Fruit fly (Drosophila melanogaster) whole organism, embryonic: ENCODE results near the gene vib.
A peak's percentile ranks its signal among the peaks of the same experiment; 100 is the strongest.

Experiments
- Asciz ChIP-seq: fragments of 200-800 bp; sonication (Bioruptor generic); optimal IDR thresholded peaks from 2 replicates; lab custom pipeline; 2017; ENCODE audit warnings: missing biosample characterization, mild to moderate bottlenecking, missing genetic modification characterization, missing genetic modification reagents
- CG10959 ChIP-seq: fragments of 200-800 bp; sonication (Bioruptor generic); IDR thresholded peaks from 2 replicates; pipeline ENCODE4 v1.3.6; 2022; ENCODE audit warnings: missing biosample characterization, missing genetic modification characterization
- CG11504 ChIP-seq: fragments of 200-800 bp; sonication (Bioruptor generic); optimal IDR thresholded peaks from 3 replicates; lab custom pipeline; 2019; ENCODE audit warnings: missing biosample characterization, mild to moderate bottlenecking, missing genetic modification characterization, moderate library complexity
- CG12071 ChIP-seq: fragments of 200-800 bp; sonication (Bioruptor generic); optimal IDR thresholded peaks from 3 replicates; lab custom pipeline; 2018; ENCODE audit warnings: missing biosample characterization, mild to moderate bottlenecking, missing genetic modification characterization
- CG12236 ChIP-seq: fragments of 200-800 bp; sonication (Bioruptor generic); optimal IDR thresholded peaks from 2 replicates; lab custom pipeline; 2016; ENCODE audit warnings: missing biosample characterization, missing genetic modification characterization
- CG13123 ChIP-seq: fragments of 200-800 bp; sonication (Bioruptor generic); optimal IDR thresholded peaks from 2 replicates; lab custom pipeline; 2016; ENCODE audit warnings: missing biosample characterization, missing genetic modification characterization
- CG13424 ChIP-seq: fragments of 200-800 bp; sonication (Bioruptor generic); optimal IDR thresholded peaks from 2 replicates; lab custom pipeline; 2019; ENCODE audit warnings: missing biosample characterization, mild to moderate bottlenecking, missing genetic modification characterization, moderate library complexity
- CG13624 ChIP-seq: fragments of 200-800 bp; sonication (Bioruptor generic); optimal IDR thresholded peaks from 2 replicates; lab custom pipeline; 2016; ENCODE audit warnings: missing biosample characterization, missing genetic modification characterization
- CG14860 ChIP-seq: fragments of 200-800 bp; sonication (Bioruptor generic); IDR thresholded peaks from 3 replicates; pipeline ENCODE4 v1.3.6; 2022; ENCODE audit warnings: missing biosample characterization, missing genetic modification characterization; ENCODE audit not compliant: partially characterized antibody
- CG1647 ChIP-seq: fragments of 200-800 bp; sonication (Bioruptor generic); optimal IDR thresholded peaks from 3 replicates; lab custom pipeline; 2016; ENCODE audit warnings: missing biosample characterization, missing genetic modification characterization
- CG16815 ChIP-seq: fragments of 200-800 bp; sonication (Bioruptor generic); optimal IDR thresholded peaks from 3 replicates; lab custom pipeline; 2017; ENCODE audit warnings: missing biosample characterization, mild to moderate bottlenecking, missing genetic modification characterization
- CG17328 ChIP-seq: fragments of 200-800 bp; sonication (Bioruptor generic); IDR thresholded peaks from 2 replicates; pipeline ENCODE4 v1.3.6; 2022; ENCODE audit warnings: missing biosample characterization, missing genetic modification characterization
- CG17912 ChIP-seq: fragments of 200-800 bp; sonication (Bioruptor generic); optimal IDR thresholded peaks from 2 replicates; lab custom pipeline; 2018; ENCODE audit warnings: missing biosample characterization, mild to moderate bottlenecking, missing genetic modification characterization
- CG2678 ChIP-seq: fragments of 200-800 bp; sonication (Bioruptor generic); optimal IDR thresholded peaks from 3 replicates; lab custom pipeline; 2019; ENCODE audit warnings: missing biosample characterization, mild to moderate bottlenecking, missing genetic modification characterization, moderate library complexity
- CG2712 ChIP-seq: fragments of 200-800 bp; optimal IDR thresholded peaks from 3 replicates; lab custom pipeline; 2019; ENCODE audit warnings: missing biosample characterization, mild to moderate bottlenecking, missing genetic modification characterization, moderate library complexity
- CG32772 ChIP-seq: fragments of 200-800 bp; sonication (Bioruptor generic); IDR thresholded peaks from 2 replicates; pipeline ENCODE4 v1.3.6; 2022; ENCODE audit warnings: missing biosample characterization, missing genetic modification characterization
- CG3726 ChIP-seq: fragments of 200-800 bp; sonication (Bioruptor generic); IDR thresholded peaks from 3 replicates; pipeline ENCODE4, ENCODE4 v1.3.6; 2022; ENCODE audit warnings: missing biosample characterization, missing genetic modification characterization
- CG5245 ChIP-seq: fragments of 200-800 bp; sonication (Bioruptor generic); optimal IDR thresholded peaks from 3 replicates; lab custom pipeline; 2016; ENCODE audit warnings: missing biosample characterization, missing genetic modification characterization
- CG8089 ChIP-seq: fragments of 200-800 bp; sonication (Bioruptor generic); optimal IDR thresholded peaks from 3 replicates; lab custom pipeline; 2016; ENCODE audit warnings: missing biosample characterization, missing genetic modification characterization
- CG8924 ChIP-seq: fragments of 200-800 bp; optimal IDR thresholded peaks from 3 replicates; lab custom pipeline; 2019; ENCODE audit warnings: missing biosample characterization, mild to moderate bottlenecking, missing genetic modification characterization, moderate library complexity
- CkIIα-i1 ChIP-seq: fragments of 200-800 bp; sonication (Bioruptor generic); IDR thresholded peaks from 2 replicates; pipeline ENCODE4 v1.3.6; 2022; ENCODE audit warnings: missing biosample characterization, missing genetic modification characterization
- D ChIP-seq, 2 experiments: fragments of 200-800 bp in 1 of 2; fragments of >200 bp in 1 of 2; sonication (Bioruptor generic) in 1 of 2; optimal IDR thresholded peaks; 2 replicates in 1 of 2; 3 replicates in 1 of 2; lab custom pipeline; 2017; ENCODE audit warnings: mild to moderate bottlenecking in 1 of 2, missing biosample characterization in 1 of 2, missing genetic modification characterization in 1 of 2, missing genetic modification reagents in 1 of 2
- D19B ChIP-seq: fragments of 200-800 bp; sonication (Bioruptor generic); optimal IDR thresholded peaks from 2 replicates; lab custom pipeline; 2017; ENCODE audit warnings: missing biosample characterization, mild to moderate bottlenecking, missing genetic modification characterization
- Eip74EF ChIP-seq, 2 experiments: fragments of 200-800 bp in 1 of 2; fragments of >200 bp in 1 of 2; sonication (Bioruptor generic) in 1 of 2; optimal IDR thresholded peaks; 2 replicates each; lab custom pipeline; 2017 to 2019; ENCODE audit warnings: missing biosample characterization in 2 of 2, missing genetic modification characterization in 2 of 2, mild to moderate bottlenecking in 1 of 2, moderate library complexity in 1 of 2
- Fer1 ChIP-seq: fragments of 200-800 bp; sonication (Bioruptor generic); optimal IDR thresholded peaks from 2 replicates; lab custom pipeline; 2017; ENCODE audit warnings: missing biosample characterization, mild to moderate bottlenecking, missing genetic modification characterization
- Fer3 ChIP-seq: fragments of 200-800 bp; sonication (Bioruptor generic); optimal IDR thresholded peaks from 2 replicates; lab custom pipeline; 2018; ENCODE audit warnings: missing biosample characterization, mild to moderate bottlenecking, missing genetic modification characterization, moderate library complexity
- Gsc ChIP-seq: fragments of 200-800 bp; sonication (Bioruptor generic); IDR thresholded peaks from 2 replicates; pipeline ENCODE4 v1.3.6; 2022; ENCODE audit warnings: missing biosample characterization, missing genetic modification characterization
- H15 ChIP-seq: fragments of 200-800 bp; sonication (Bioruptor generic); IDR thresholded peaks from 3 replicates; pipeline ENCODE4 v1.3.6; 2022; ENCODE audit warnings: missing biosample characterization, missing genetic modification characterization
- HLH54F ChIP-seq: fragments of 200-800 bp; sonication (Bioruptor generic); optimal IDR thresholded peaks from 3 replicates; lab custom pipeline; 2016; ENCODE audit warnings: missing biosample characterization, missing genetic modification characterization
- Mes4 ChIP-seq: fragments of 200-800 bp; sonication (Bioruptor generic); optimal IDR thresholded peaks from 2 replicates; lab custom pipeline; 2016; ENCODE audit warnings: missing biosample characterization, missing genetic modification characterization
- Six4 ChIP-seq: fragments of 200-800 bp; sonication (Bioruptor generic); optimal IDR thresholded peaks from 2 replicates; lab custom pipeline; 2016; ENCODE audit warnings: missing biosample characterization, missing genetic modification characterization
- Spps ChIP-seq: fragments of 200-800 bp; sonication (Bioruptor generic); optimal IDR thresholded peaks from 2 replicates; lab custom pipeline; 2018; ENCODE audit warnings: missing biosample characterization, mild to moderate bottlenecking, missing genetic modification characterization
- Xrp1 ChIP-seq: fragments of 200-800 bp; sonication (Bioruptor generic); IDR thresholded peaks from 2 replicates; pipeline ENCODE4 v1.3.6; 2022; ENCODE audit warnings: missing biosample characterization, missing genetic modification characterization
- ab ChIP-seq: fragments of 200-800 bp; sonication (Bioruptor generic); optimal IDR thresholded peaks from 2 replicates; lab custom pipeline; 2016; ENCODE audit warnings: missing biosample characterization, missing genetic modification characterization
- ato ChIP-seq: fragments of 200-800 bp; sonication (Bioruptor generic); IDR thresholded peaks from 2 replicates; pipeline ENCODE4 v1.3.6; 2022; ENCODE audit warnings: missing biosample characterization, missing genetic modification characterization; ENCODE audit not compliant: partially characterized antibody
- bab2 ChIP-seq: fragments of 200-800 bp; sonication (Bioruptor generic); optimal IDR thresholded peaks from 2 replicates; lab custom pipeline; 2016; ENCODE audit warnings: missing biosample characterization, missing genetic modification characterization
- cwo ChIP-seq: fragments of 200-800 bp; sonication (Bioruptor generic); optimal IDR thresholded peaks from 3 replicates; lab custom pipeline; 2017; ENCODE audit warnings: missing biosample characterization, missing genetic modification characterization, mild to moderate bottlenecking, moderate library complexity, missing genetic modification reagents
- dati ChIP-seq: fragments of 200-800 bp; sonication (Bioruptor generic); IDR thresholded peaks from 2 replicates; pipeline ENCODE4 v1.3.6; 2022; ENCODE audit warnings: missing biosample characterization, missing genetic modification characterization
- dmrt11E ChIP-seq: fragments of 200-800 bp; sonication (Bioruptor generic); optimal IDR thresholded peaks from 3 replicates; lab custom pipeline; 2018; ENCODE audit warnings: missing biosample characterization, mild to moderate bottlenecking, missing genetic modification characterization, moderate library complexity
- exex ChIP-seq: fragments of 200-800 bp; sonication (Bioruptor generic); optimal IDR thresholded peaks from 4 replicates; lab custom pipeline; 2018; ENCODE audit warnings: missing biosample characterization, mild to moderate bottlenecking, missing genetic modification characterization, moderate library complexity
- gcm2 ChIP-seq: fragments of 200-800 bp; sonication (Bioruptor generic); optimal IDR thresholded peaks from 2 replicates; lab custom pipeline; 2016; ENCODE audit warnings: missing biosample characterization, missing genetic modification characterization
- lola ChIP-seq, 3 experiments: fragments of >200 bp in 2 of 3; fragments of 200-800 bp in 1 of 3; sonication (Bioruptor generic) in 1 of 3; optimal IDR thresholded peaks; 2 replicates each; lab custom pipeline; 2017 to 2019; ENCODE audit warnings: missing biosample characterization in 3 of 3, missing genetic modification characterization in 3 of 3, mild to moderate bottlenecking in 1 of 3, moderate library complexity in 1 of 3
- oc ChIP-seq: fragments of 200-800 bp; sonication (Bioruptor generic); optimal IDR thresholded peaks from 2 replicates; lab custom pipeline; 2018; ENCODE audit warnings: missing biosample characterization, mild to moderate bottlenecking, missing genetic modification characterization, moderate library complexity
- peb ChIP-seq: fragments of 200-800 bp; sonication (Bioruptor generic); IDR thresholded peaks from 2 replicates; pipeline ENCODE4 v1.3.6; 2022; ENCODE audit warnings: missing biosample characterization, missing genetic modification characterization
- psq ChIP-seq: fragments of 200-800 bp; sonication (Bioruptor generic); optimal IDR thresholded peaks from 2 replicates; lab custom pipeline; 2017; ENCODE audit warnings: missing biosample characterization, missing genetic modification characterization
- ro ChIP-seq: fragments of 200-800 bp; sonication (Bioruptor generic); IDR thresholded peaks from 2 replicates; pipeline ENCODE4 v1.3.6; 2022; ENCODE audit warnings: missing biosample characterization, missing genetic modification characterization
- stwl ChIP-seq: fragments of 200-800 bp; sonication (Bioruptor generic); optimal IDR thresholded peaks from 3 replicates; lab custom pipeline; 2018; ENCODE audit warnings: missing biosample characterization, mild to moderate bottlenecking, missing genetic modification characterization, moderate library complexity
- vvl ChIP-seq: fragments of 200-800 bp; sonication (Bioruptor generic); IDR thresholded peaks from 2 replicates; pipeline ENCODE4 v1.3.6; 2022; ENCODE audit warnings: missing biosample characterization, missing genetic modification characterization
- zfh2 ChIP-seq: fragments of 200-800 bp; sonication (Bioruptor generic); optimal IDR thresholded peaks from 2 replicates; lab custom pipeline; 2016; ENCODE audit warnings: missing biosample characterization, missing genetic modification characterization

vib gene

dm6 chr3R:19226137-19226873 lies at the start of gene vib (continued):
- TF ChIP-seq stwl (peak; percentile 95), ato (GFP tag; lab: Robert Waterston, UW) (peak; percentile 96), zfh2 (GFP tag; lab: Kevin White, UChicago) (peak; percentile 30), CG3726 (GFP tag; lab: Robert Waterston, UW) (no peak), Gsc (no peak), CG13624 (GFP tag; lab: Kevin White, UChicago) (peak; percentile 14), Spps (tag; lab: Kevin White, UChicago) (peak; percentile 2), CG14860 (GFP tag; lab: Robert Waterston, UW) (peak; percentile 89), CG16815 (GFP tag; lab: Kevin White, UChicago) (no peak), CG2712 (peak; percentile 79), CG5245 (GFP tag; lab: Kevin White, UChicago) (no peak), HLH54F (peak; percentile 10), CG1647 (GFP tag; lab: Kevin White, UChicago) (peak; percentile 19), CkIIα-i1 (GFP tag; lab: Robert Waterston, UW) (no peak), dmrt11E (tag; lab: Kevin White, UChicago) (peak; percentile 29), ab (no peak), bab2 (no peak), CG2678 (tag; lab: Kevin White, UChicago) (peak; percentile 72), Xrp1 (GFP tag; lab: Robert Waterston, UW) (peak; percentile 73), gcm2 (GFP tag; lab: Kevin White, UChicago) (no peak), CG12236 (no peak), ro (GFP tag; lab: Robert Waterston, UW) (no peak), Asciz (no peak), Fer1 (GFP tag; lab: Kevin White, UChicago) (peak; percentile 67), exex (no peak), CG12071 (no peak), CG10959 (GFP tag; lab: Robert Waterston, UW) (no peak), CG13123 (no peak), Six4 (peak; percentile 19), CG11504 (tag; lab: Kevin White, UChicago) (peak; percentile 67), CG32772 (GFP tag; lab: Robert Waterston, UW) (no peak), peb (GFP tag; lab: Robert Waterston, UW) (peak; percentile 12; the same call in 1 of the 2 replicates), H15 (GFP tag; lab: Robert Waterston, UW) (0 out of 3 replicates have a peak, but pooled peaks have one; percentile 35), CG8089 (GFP tag; lab: Kevin White, UChicago) (no peak), CG17328 (GFP tag; lab: Robert Waterston, UW) (peak; percentile 53), D19B (no peak), CG17912 (GFP tag; lab: Kevin White, UChicago) (no peak), Fer3 (tag; lab: Kevin White, UChicago) (peak; percentile 53), lola (GFP tag; optimal IDR thresholded peaks at IDR 0.05; lab: Kevin White, UChicago) (peak in 1 of 3 experiments; percentile 8), CG8924 (tag; lab: Kevin White, UChicago) (peak; percentile 60), cwo (peak; percentile 17), Eip74EF (GFP tag; optimal IDR thresholded peaks at IDR 0.05; lab: Kevin White, UChicago) (no peak), CG13424 (peak; percentile 55), psq (GFP tag; lab: Kevin White, UChicago) (no peak), oc (tag; lab: Kevin White, UChicago) (peak; percentile 14), Mes4 (no peak), dati (GFP tag; lab: Robert Waterston, UW) (no peak), D (optimal IDR thresholded peaks at IDR 0.05; lab: Kevin White, UChicago) (no peak), D (GFP tag; optimal IDR thresholded peaks at IDR 0.05; lab: Kevin White, UChicago) (no peak), vvl (peak; percentile 81)
